Worm (Caenorhabditis elegans) whole organism, young adult: ENCODE results near the gene aly-2.

Experiments
- B0261.1 ChIP-seq: sonication (generic microtip); optimal IDR thresholded peaks from 2 replicates; lab custom pipeline; 2016; ENCODE audit warnings: mild to moderate bottlenecking, missing genetic modification characterization, moderate library complexity, missing compliant biosample characterization
- F23B12.7 ChIP-seq: sonication (generic microtip); optimal IDR thresholded peaks from 2 replicates; lab custom pipeline; 2017; ENCODE audit warnings: missing genetic modification characterization, mild to moderate bottlenecking, missing compliant biosample characterization, antibody characterized with exemption, moderate library complexity; ENCODE audit not compliant: insufficient read depth
- F57C9.4 ChIP-seq: sonication (generic microtip); optimal IDR thresholded peaks from 2 replicates; lab custom pipeline; 2017; ENCODE audit warnings: mild to moderate bottlenecking, missing genetic modification characterization, missing compliant biosample characterization
- K11D2.4 ChIP-seq: fragments of 200-800 bp; sonication (Bioruptor generic); IDR thresholded peaks from 2 replicates; pipeline ENCODE4 v1.3.6; 2022; ENCODE audit warnings: missing genetic modification reagents, missing genetic modification characterization, missing compliant biosample characterization
- K12H6.12 ChIP-seq: fragments of 200-800 bp; sonication (Bioruptor generic); optimal IDR thresholded peaks from 2 replicates; lab custom pipeline; 2018; ENCODE audit warnings: mild to moderate bottlenecking, missing genetic modification characterization, missing compliant biosample characterization
- Y79H2A.3 ChIP-seq: fragments of 200-800 bp; sonication (Bioruptor generic); conservative IDR thresholded peaks from 2 replicates; pipeline ENCODE4 v1.3.6; 2022; ENCODE audit warnings: missing genetic modification reagents, missing genetic modification characterization, missing compliant biosample characterization
- Y95B8A.8 ChIP-seq: fragments of 200-800 bp; sonication (Bioruptor generic); IDR thresholded peaks from 2 replicates; pipeline ENCODE4 v1.3.6; 2022; ENCODE audit warnings: missing genetic modification reagents, missing genetic modification characterization, missing compliant biosample characterization
- atf-7 ChIP-seq: sonication (generic microtip); optimal IDR thresholded peaks from 2 replicates; lab custom pipeline; 2017; ENCODE audit warnings: mild to moderate bottlenecking, missing genetic modification characterization, missing compliant biosample characterization
- attf-5 ChIP-seq: fragments of 200-800 bp; sonication (Bioruptor generic); optimal IDR thresholded peaks from 2 replicates; lab custom pipeline; 2018; ENCODE audit warnings: mild to moderate bottlenecking, missing genetic modification characterization, missing compliant biosample characterization
- bed-2 ChIP-seq: fragments of 200-800 bp; sonication (Bioruptor generic); IDR thresholded peaks from 2 replicates; pipeline ENCODE4 v1.3.6; 2022; ENCODE audit warnings: missing genetic modification reagents, missing genetic modification characterization, missing compliant biosample characterization
- cebp-1 ChIP-seq, 2 experiments: fragments of 200-800 bp in 1 of 2; sonication (Bioruptor generic) in 1 of 2; sonication (generic microtip) in 1 of 2; IDR thresholded peaks in 1 of 2; optimal IDR thresholded peaks in 1 of 2; 2 replicates each; pipeline versions ENCODE4 v1.3.6 to Lab custom; 2017 to 2022; ENCODE audit warnings: missing compliant biosample characterization in 2 of 2, missing genetic modification characterization in 2 of 2, mild to moderate bottlenecking in 1 of 2, missing genetic modification reagents in 1 of 2, moderate library complexity in 1 of 2
- ceh-100 ChIP-seq: fragments of 200-800 bp; sonication (Bioruptor generic); IDR thresholded peaks from 2 replicates; pipeline ENCODE4 v1.3.6; 2022; ENCODE audit warnings: missing genetic modification reagents, missing genetic modification characterization, missing compliant biosample characterization
- ceh-27 ChIP-seq: fragments of 200-800 bp; sonication (Bioruptor generic); optimal IDR thresholded peaks from 2 replicates; lab custom pipeline; 2018; ENCODE audit warnings: mild to moderate bottlenecking, missing genetic modification characterization, moderate library complexity, missing compliant biosample characterization
- ceh-40 ChIP-seq: fragments of 200-800 bp; sonication (Bioruptor generic); IDR thresholded peaks from 2 replicates; pipeline ENCODE4 v1.3.6; 2022; ENCODE audit warnings: missing genetic modification characterization, missing compliant biosample characterization
- chd-7 ChIP-seq: sonication (generic microtip); optimal IDR thresholded peaks from 2 replicates; lab custom pipeline; 2016; ENCODE audit warnings: mild to moderate bottlenecking, missing genetic modification characterization, moderate library complexity, missing compliant biosample characterization
- dox-1 ChIP-seq: fragments of 200-800 bp; sonication (Bioruptor generic); IDR thresholded peaks from 2 replicates; pipeline ENCODE4 v1.3.6; 2022; ENCODE audit warnings: missing genetic modification reagents, missing genetic modification characterization, missing compliant biosample characterization
- dpff-1 ChIP-seq: sonication (generic microtip); optimal IDR thresholded peaks from 2 replicates; lab custom pipeline; 2017; ENCODE audit warnings: mild to moderate bottlenecking, missing genetic modification characterization, missing compliant biosample characterization
- efl-1 ChIP-seq: fragments of 150-350 bp; optimal IDR thresholded peaks from 2 replicates; lab custom pipeline; 2014; ENCODE audit warnings: missing biosample characterization, missing genetic modification reagents, missing genetic modification characterization
- egl-18 ChIP-seq: fragments of 200-800 bp; sonication (Bioruptor generic); IDR thresholded peaks from 2 replicates; pipeline ENCODE4 v1.3.6; 2022; ENCODE audit warnings: missing genetic modification reagents, missing genetic modification characterization, missing compliant biosample characterization
- egrh-3 ChIP-seq: fragments of 200-800 bp; sonication (Bioruptor generic); IDR thresholded peaks from 2 replicates; pipeline ENCODE4 v1.3.6; 2022; ENCODE audit warnings: missing genetic modification reagents, missing genetic modification characterization, missing compliant biosample characterization
- ekl-4 ChIP-seq: fragments of 200-800 bp; sonication (Bioruptor generic); IDR thresholded peaks from 2 replicates; pipeline ENCODE4 v1.3.6; 2022; ENCODE audit warnings: missing genetic modification reagents, missing genetic modification characterization, missing compliant biosample characterization
- hmg-1.2 ChIP-seq: fragments of 200-800 bp; sonication (Bioruptor generic); IDR thresholded peaks from 2 replicates; pipeline ENCODE4 v1.3.6; 2022; ENCODE audit warnings: missing genetic modification reagents, missing genetic modification characterization, missing compliant biosample characterization
- let-526 ChIP-seq: fragments of 200-800 bp; sonication (Bioruptor generic); IDR thresholded peaks from 2 replicates; pipeline ENCODE4 v1.3.6; 2022; ENCODE audit warnings: missing genetic modification reagents, missing genetic modification characterization, missing compliant biosample characterization
- lin-26 ChIP-seq: fragments of 200-800 bp; sonication (Bioruptor generic); IDR thresholded peaks from 2 replicates; pipeline ENCODE4 v1.3.6; 2022; ENCODE audit warnings: missing genetic modification reagents, missing genetic modification characterization, missing compliant biosample characterization
- lin-40 ChIP-seq: sonication (generic microtip); optimal IDR thresholded peaks from 2 replicates; lab custom pipeline; 2016; ENCODE audit warnings: missing genetic modification characterization, mild to moderate bottlenecking, missing compliant biosample characterization, missing genotype, missing genetic modification reagents
- lin-54 ChIP-seq: fragments of 200-800 bp; sonication (Bioruptor generic); optimal IDR thresholded peaks from 2 replicates; lab custom pipeline; 2018; ENCODE audit warnings: mild to moderate bottlenecking, missing genetic modification characterization, missing compliant biosample characterization
- lir-1 ChIP-seq: fragments of 200-800 bp; sonication (Bioruptor generic); conservative IDR thresholded peaks from 2 replicates; pipeline ENCODE4 v1.3.6; 2022; ENCODE audit warnings: missing genetic modification reagents, missing genetic modification characterization, missing compliant biosample characterization
- lsl-1 ChIP-seq: fragments of 200-800 bp; sonication (Bioruptor generic); optimal IDR thresholded peaks from 2 replicates; lab custom pipeline; 2018; ENCODE audit warnings: mild to moderate bottlenecking, missing genetic modification characterization, moderate library complexity, missing compliant biosample characterization
- madf-10 ChIP-seq: sonication (generic microtip); optimal IDR thresholded peaks from 2 replicates; lab custom pipeline; 2016; ENCODE audit warnings: mild to moderate bottlenecking, missing genetic modification characterization, missing compliant biosample characterization
- mcd-1 ChIP-seq: fragments of 200-800 bp; sonication (Bioruptor generic); IDR thresholded peaks from 2 replicates; pipeline ENCODE4 v1.3.6; 2022; ENCODE audit warnings: missing genetic modification reagents, missing genetic modification characterization, missing compliant biosample characterization
- mxl-1 ChIP-seq: sonication (generic microtip); optimal IDR thresholded peaks from 2 replicates; lab custom pipeline; 2016; ENCODE audit warnings: missing genetic modification characterization, missing compliant biosample characterization
- nfyb-1 ChIP-seq: fragments of 200-800 bp; sonication (Bioruptor generic); IDR thresholded peaks from 2 replicates; pipeline ENCODE4 v1.3.6; 2022; ENCODE audit warnings: missing genetic modification reagents, missing genetic modification characterization, missing compliant biosample characterization
- nhr-120 ChIP-seq: fragments of 200-800 bp; sonication (Bioruptor generic); IDR thresholded peaks from 2 replicates; pipeline ENCODE4 v1.3.6; 2022; ENCODE audit warnings: missing genetic modification characterization, missing compliant biosample characterization
- nhr-90 ChIP-seq: sonication (generic microtip); optimal IDR thresholded peaks from 2 replicates; lab custom pipeline; 2016; ENCODE audit warnings: missing genotype, mild to moderate bottlenecking, missing genetic modification characterization, missing compliant biosample characterization
- pbrm-1 ChIP-seq: fragments of 200-800 bp; sonication (Bioruptor generic); IDR thresholded peaks from 2 replicates; pipeline ENCODE4 v1.3.6; 2022; ENCODE audit warnings: missing genetic modification reagents, missing genetic modification characterization, missing compliant biosample characterization
- rcor-1 ChIP-seq: fragments of 200-800 bp; sonication (Bioruptor generic); IDR thresholded peaks from 2 replicates; pipeline ENCODE4 v1.3.6; 2022; ENCODE audit warnings: missing genetic modification reagents, missing genetic modification characterization, missing compliant biosample characterization
- snpc-3.4 ChIP-seq: sonication (generic microtip); optimal IDR thresholded peaks from 2 replicates; lab custom pipeline; 2017; ENCODE audit warnings: missing genetic modification characterization, mild to moderate bottlenecking, missing compliant biosample characterization, antibody characterized with exemption, moderate library complexity, missing genotype, missing genetic modification reagents
- somi-1 ChIP-seq: fragments of 200-800 bp; sonication (Bioruptor generic); optimal IDR thresholded peaks from 2 replicates; lab custom pipeline; 2018; ENCODE audit warnings: mild to moderate bottlenecking, missing genetic modification characterization, missing compliant biosample characterization
- sptf-2 ChIP-seq: fragments of 200-800 bp; sonication (Bioruptor generic); optimal IDR thresholded peaks from 2 replicates; lab custom pipeline; 2018; ENCODE audit warnings: mild to moderate bottlenecking, missing genetic modification characterization, missing compliant biosample characterization
- tbp1 ChIP-seq: fragments of 200-800 bp; sonication (Bioruptor generic); optimal IDR thresholded peaks from 2 replicates; lab custom pipeline; 2018; ENCODE audit warnings: mild to moderate bottlenecking, missing genetic modification characterization, missing compliant biosample characterization
- unc-130 ChIP-seq: sonication (generic microtip); optimal IDR thresholded peaks from 2 replicates; lab custom pipeline; 2016; ENCODE audit warnings: missing genetic modification reagents, missing genetic modification characterization, missing compliant biosample characterization
- unc-62 ChIP-seq: fragments of 150-350 bp; optimal IDR thresholded peaks from 2 replicates; lab custom pipeline; 2014; ENCODE audit warnings: missing biosample characterization, missing genetic modification reagents, missing genetic modification characterization
- zfh-2 ChIP-seq: fragments of 200-800 bp; sonication (Bioruptor generic); conservative IDR thresholded peaks from 2 replicates; pipeline ENCODE4 v1.3.6; 2022; ENCODE audit warnings: missing genetic modification reagents, missing genetic modification characterization, missing compliant biosample characterization
- ztf-18 ChIP-seq: sonication (generic microtip); optimal IDR thresholded peaks from 2 replicates; lab custom pipeline; 2016; ENCODE audit warnings: missing genotype, mild to moderate bottlenecking, missing genetic modification characterization, missing compliant biosample characterization
- ztf-25 ChIP-seq: fragments of 200-800 bp; sonication (Bioruptor generic); IDR thresholded peaks from 2 replicates; pipeline ENCODE4 v1.3.6; 2022; ENCODE audit warnings: missing genetic modification reagents, missing genetic modification characterization, missing compliant biosample characterization
- ztf-28 ChIP-seq: fragments of 200-800 bp; sonication (Bioruptor generic); IDR thresholded peaks from 2 replicates; pipeline ENCODE4 v1.3.6; 2022; ENCODE audit warnings: missing genetic modification reagents, missing genetic modification characterization, missing compliant biosample characterization

Gene aly-2

ce11 chrIV:9196755-9197154 lies 49.5 kb downstream of the aly-2 start:
- TF ChIP-seq K11D2.4 (peak; percentile 44; the same call in 1 of the 2 replicates), K12H6.12 (tag; lab: Kevin White, UChicago) (peak; percentile 5), Y95B8A.8 (GFP tag; lab: Robert Waterston, UW) (0 out of 2 replicates have a peak, but pooled peaks have one; percentile 7), snpc-3.4 (peak; percentile 30), lir-1 (peak; percentile 52; the same call in 1 of the 2 replicates), unc-62 (GFP tag; lab: Kevin White, UChicago) (peak; percentile 23), dox-1 (GFP tag; lab: Robert Waterston, UW) (no peak), ceh-100 (GFP tag; lab: Robert Waterston, UW) (no peak), F57C9.4 (tag; lab: Kevin White, UChicago) (no peak), nfyb-1 (GFP tag; lab: Robert Waterston, UW) (peak; percentile 24; the same call in 1 of the 2 replicates), hmg-1.2 (GFP tag; lab: Robert Waterston, UW) (peak; percentile 61; the same call in 1 of the 2 replicates), bed-2 (no peak), mcd-1 (GFP tag; lab: Robert Waterston, UW) (peak; percentile 58), pbrm-1 (GFP tag; lab: Robert Waterston, UW) (peak; percentile 53; the same call in 1 of the 2 replicates), attf-5 (GFP tag; lab: Kevin White, UChicago) (peak; percentile 15), egl-18 (GFP tag; lab: Robert Waterston, UW) (0 out of 2 replicates have a peak, but pooled peaks have one; percentile 50), chd-7 (peak; percentile 61), ekl-4 (no peak), tbp1 (GFP tag; lab: Kevin White, UChicago) (peak; percentile 7), egrh-3 (GFP tag; lab: Robert Waterston, UW) (peak; percentile 59), ceh-40 (0 out of 2 replicates have a peak, but pooled peaks have one; percentile 10), zfh-2 (GFP tag; lab: Robert Waterston, UW) (peak; percentile 93), rcor-1 (GFP tag; lab: Robert Waterston, UW) (peak; percentile 40; the same call in 1 of the 2 replicates), mxl-1 (tag; lab: Kevin White, UChicago) (no peak)

ce11 chrIV:9198136-9198535 lies 50.9 kb downstream of the aly-2 start:
- TF ChIP-seq nhr-90 (peak; percentile 18), madf-10 (tag; lab: Kevin White, UChicago) (peak; percentile 17), attf-5 (GFP tag; lab: Kevin White, UChicago) (peak; percentile 54), unc-130 (GFP tag; lab: Kevin White, UChicago) (no peak), F23B12.7 (no peak), pbrm-1 (GFP tag; lab: Robert Waterston, UW) (0 out of 2 replicates have a peak, but pooled peaks have one; percentile 22), dpff-1 (tag; lab: Kevin White, UChicago) (no peak), cebp-1 (GFP tag; IDR thresholded peaks at IDR 0.05; lab: Robert Waterston, UW) (no peak), cebp-1 (tag; optimal IDR thresholded peaks at IDR 0.05; lab: Kevin White, UChicago) (peak; percentile 70), nhr-120 (no peak), zfh-2 (GFP tag; lab: Robert Waterston, UW) (no peak), somi-1 (GFP tag; lab: Kevin White, UChicago) (peak; percentile 78), tbp1 (GFP tag; lab: Kevin White, UChicago) (peak; percentile 13), lir-1 (peak; percentile 60; the same call in 1 of the 2 replicates), atf-7 (tag; lab: Kevin White, UChicago) (peak; percentile 49), mcd-1 (GFP tag; lab: Robert Waterston, UW) (0 out of 2 replicates have a peak, but pooled peaks have one; percentile 26), efl-1 (GFP tag; lab: Kevin White, UChicago) (no peak), Y79H2A.3 (GFP tag; lab: Robert Waterston, UW) (0 out of 2 replicates have a peak, but pooled peaks have one; percentile 18), lin-26 (GFP tag; lab: Robert Waterston, UW) (0 out of 2 replicates have a peak, but pooled peaks have one; percentile 42), sptf-2 (no peak), lin-54 (GFP tag; lab: Kevin White, UChicago) (peak; percentile 34), ceh-27 (GFP tag; lab: Kevin White, UChicago) (peak; percentile 30), B0261.1 (tag; lab: Kevin White, UChicago) (no peak), Y95B8A.8 (GFP tag; lab: Robert Waterston, UW) (no peak), lsl-1 (no peak), let-526 (peak; percentile 78; the same call in 1 of the 2 replicates), ztf-25 (GFP tag; lab: Robert Waterston, UW) (0 out of 2 replicates have a peak, but pooled peaks have one; percentile 24), ztf-18 (no peak), ztf-28 (GFP tag; lab: Robert Waterston, UW) (no peak), lin-40 (tag; lab: Kevin White, UChicago) (peak; percentile 60)
